Worm (Caenorhabditis elegans): Measurements from ENCODE around the gene F59E12.6.

ce11 chrII:5651426-5651825, 20.7 kb upstream of the F59E12.6 start:
- no peak for TF ChIP-seq T22C8.4 (GFP tag; IDR thresholded peaks at IDR 0.05)
- TF ChIP-seq cog-1 (tag; optimal IDR thresholded peaks at IDR 0.05): no peak
- no peak for TF ChIP-seq klf-2 (GFP tag; conservative IDR thresholded peaks at IDR 0.05)
- TF ChIP-seq med-1 (GFP tag; optimal IDR thresholded peaks at IDR 0.05; ENCODE audit: insufficient read depth): no peak
